Worm (Caenorhabditis elegans) whole organism, L4/young adult: ENCODE data around the gene rnh-2.

Experiments
- W03F9.2 ChIP-seq: fragments of 150-350 bp; optimal IDR thresholded peaks from 2 replicates; lab custom pipeline; 2014; ENCODE audit warnings: missing biosample characterization, missing genetic modification characterization
- him-1 ChIP-seq: sonication (generic microtip); optimal IDR thresholded peaks from 2 replicates; lab custom pipeline; 2016; ENCODE audit warnings: missing genotype, missing genetic modification reagents, missing genetic modification characterization, missing compliant biosample characterization

ce11 chrII:8515521-8515920 is 1.4 kb upstream of the rnh-2 start:
- no peak for TF ChIP-seq W03F9.2
- TF ChIP-seq him-1 (tag; lab: Kevin White, UChicago) = no peak
